Fruit fly (Drosophila melanogaster) whole organism, embryonic: Measurements from ENCODE around the gene CG7362.

ENCODE experiments used
- ATbp ChIP-seq: fragments of 200-800 bp; sonication (Bioruptor generic); optimal IDR thresholded peaks from 2 replicates; lab custom pipeline; 2017; ENCODE audit warnings: missing biosample characterization, mild to moderate bottlenecking, missing genetic modification characterization, missing genetic modification reagents
- Ada2b ChIP-seq: fragments of 200-800 bp; sonication (Bioruptor generic); IDR thresholded peaks from 2 replicates; pipeline ENCODE4 v1.3.6; 2022; ENCODE audit warnings: missing biosample characterization, missing genetic modification characterization
- Bgb ChIP-seq: fragments of 200-800 bp; sonication (Bioruptor generic); IDR thresholded peaks from 2 replicates; pipeline ENCODE4 v1.3.6; 2022; ENCODE audit warnings: missing biosample characterization, missing genetic modification characterization; ENCODE audit not compliant: partially characterized antibody
- Bteb2 ChIP-seq: fragments of 200-800 bp; sonication (Bioruptor generic); optimal IDR thresholded peaks from 2 replicates; lab custom pipeline; 2016; ENCODE audit warnings: missing biosample characterization, missing genetic modification characterization
- CG12942 ChIP-seq: fragments of 200-800 bp; sonication (Bioruptor generic); optimal IDR thresholded peaks from 3 replicates; lab custom pipeline; 2016; ENCODE audit warnings: missing biosample characterization, missing genetic modification characterization
- CG14710 ChIP-seq: fragments of 200-800 bp; sonication (Bioruptor generic); optimal IDR thresholded peaks from 3 replicates; lab custom pipeline; 2019; ENCODE audit warnings: missing biosample characterization, mild to moderate bottlenecking, missing genetic modification characterization, moderate library complexity
- CG15601 ChIP-seq: fragments of 200-800 bp; sonication (Bioruptor generic); optimal IDR thresholded peaks from 3 replicates; lab custom pipeline; 2019; ENCODE audit warnings: missing biosample characterization, mild to moderate bottlenecking, missing genetic modification characterization, moderate library complexity
- CG17568 ChIP-seq: fragments of 200-800 bp; sonication (Bioruptor generic); optimal IDR thresholded peaks from 2 replicates; lab custom pipeline; 2018; ENCODE audit warnings: missing biosample characterization, mild to moderate bottlenecking, missing genetic modification characterization, moderate library complexity
- CG2889 ChIP-seq: fragments of 200-800 bp; sonication (Bioruptor generic); IDR thresholded peaks from 3 replicates; pipeline ENCODE4 v1.3.6; 2022; ENCODE audit warnings: missing biosample characterization, missing genetic modification characterization
- CG3281 ChIP-seq: fragments of 200-800 bp; sonication (Bioruptor generic); optimal IDR thresholded peaks from 3 replicates; lab custom pipeline; 2017; ENCODE audit warnings: missing biosample characterization, mild to moderate bottlenecking, missing genetic modification characterization
- CG34224 ChIP-seq: fragments of 200-800 bp; sonication (Bioruptor generic); IDR thresholded peaks from 3 replicates; pipeline ENCODE4 v1.3.6; 2022; ENCODE audit warnings: missing biosample characterization, missing genetic modification characterization; ENCODE audit not compliant: partially characterized antibody
- CG34422 ChIP-seq: fragments of 200-800 bp; sonication (Bioruptor generic); IDR thresholded peaks from 3 replicates; pipeline ENCODE4 v1.3.6; 2022; ENCODE audit warnings: missing biosample characterization, missing genetic modification characterization
- CG4730 ChIP-seq: fragments of 200-800 bp; sonication (Bioruptor generic); IDR thresholded peaks from 2 replicates; pipeline ENCODE4 v1.3.6; 2022; ENCODE audit warnings: missing biosample characterization, missing genetic modification characterization
- CG6689 ChIP-seq: fragments of 200-800 bp; sonication (Bioruptor generic); IDR thresholded peaks from 2 replicates; pipeline ENCODE4 v1.3.6; 2022; ENCODE audit warnings: missing biosample characterization, missing genetic modification characterization
- CG8388 ChIP-seq: fragments of 200-800 bp; sonication (Bioruptor generic); optimal IDR thresholded peaks from 2 replicates; lab custom pipeline; 2019; ENCODE audit warnings: missing biosample characterization, mild to moderate bottlenecking, missing genetic modification characterization, moderate library complexity
- CG8944 ChIP-seq: fragments of 200-800 bp; sonication (Bioruptor generic); optimal IDR thresholded peaks from 3 replicates; lab custom pipeline; 2016; ENCODE audit warnings: missing biosample characterization, missing genetic modification characterization
- CHES-1-like ChIP-seq: fragments of 200-800 bp; sonication (Bioruptor generic); optimal IDR thresholded peaks from 2 replicates; lab custom pipeline; 2016; ENCODE audit warnings: missing biosample characterization, missing genetic modification characterization
- ERR ChIP-seq: fragments of 200-800 bp; sonication (Bioruptor generic); optimal IDR thresholded peaks from 2 replicates; lab custom pipeline; 2016; ENCODE audit warnings: missing biosample characterization, missing genetic modification characterization
- Gug ChIP-seq: fragments of 200-800 bp; sonication (Bioruptor generic); IDR thresholded peaks from 4 replicates; pipeline ENCODE4 v1.3.6; 2022; ENCODE audit warnings: missing biosample characterization, missing genetic modification characterization
- Hmx ChIP-seq: fragments of 200-800 bp; sonication (Bioruptor generic); optimal IDR thresholded peaks from 2 replicates; lab custom pipeline; 2016; ENCODE audit warnings: missing biosample characterization, missing genetic modification characterization
- Mes4 ChIP-seq: fragments of 200-800 bp; sonication (Bioruptor generic); optimal IDR thresholded peaks from 2 replicates; lab custom pipeline; 2016; ENCODE audit warnings: missing biosample characterization, missing genetic modification characterization
- NC2α ChIP-seq: fragments of 200-800 bp; sonication (Bioruptor generic); optimal IDR thresholded peaks from 2 replicates; lab custom pipeline; 2016; ENCODE audit warnings: missing biosample characterization, missing genetic modification characterization
- Neu2 ChIP-seq: fragments of 200-800 bp; sonication (Bioruptor generic); optimal IDR thresholded peaks from 3 replicates; lab custom pipeline; 2016; ENCODE audit warnings: missing biosample characterization, missing genetic modification characterization, borderline replicate concordance
- Opbp ChIP-seq: fragments of 200-800 bp; sonication (Bioruptor generic); IDR thresholded peaks from 3 replicates; pipeline ENCODE4 v1.3.6; 2022; ENCODE audit warnings: missing biosample characterization, missing genetic modification characterization; ENCODE audit not compliant: partially characterized antibody
- Ptx1 ChIP-seq: fragments of 200-800 bp; sonication (Bioruptor generic); IDR thresholded peaks from 2 replicates; pipeline ENCODE4 v1.3.6; 2022; ENCODE audit warnings: missing biosample characterization, missing genetic modification characterization
- Side ChIP-seq: fragments of 200-800 bp; sonication (Bioruptor generic); optimal IDR thresholded peaks from 2 replicates; lab custom pipeline; 2016; ENCODE audit warnings: missing biosample characterization, missing genetic modification characterization
- Sry-β ChIP-seq: fragments of 200-800 bp; sonication (Bioruptor generic); optimal IDR thresholded peaks from 2 replicates; lab custom pipeline; 2018; ENCODE audit warnings: missing biosample characterization, mild to moderate bottlenecking, missing genetic modification characterization, moderate library complexity
- Sry-δ ChIP-seq: fragments of 200-800 bp; sonication (Bioruptor generic); optimal IDR thresholded peaks from 2 replicates; lab custom pipeline; 2016; ENCODE audit warnings: missing biosample characterization, missing genetic modification characterization
- Ssrp ChIP-seq: fragments of 200-800 bp; sonication (Bioruptor generic); optimal IDR thresholded peaks from 2 replicates; lab custom pipeline; 2018; ENCODE audit warnings: missing biosample characterization, mild to moderate bottlenecking, missing genetic modification characterization, moderate library complexity
- Tbp ChIP-seq: fragments of >200 bp; optimal IDR thresholded peaks from 2 replicates; lab custom pipeline; 2018; ENCODE audit warnings: missing biosample characterization, missing genetic modification characterization
- az2 ChIP-seq: fragments of 200-800 bp; sonication (Bioruptor generic); optimal IDR thresholded peaks from 3 replicates; lab custom pipeline; 2016; ENCODE audit warnings: missing biosample characterization, missing genetic modification characterization
- bab2 ChIP-seq: fragments of 200-800 bp; sonication (Bioruptor generic); optimal IDR thresholded peaks from 2 replicates; lab custom pipeline; 2016; ENCODE audit warnings: missing biosample characterization, missing genetic modification characterization
- bcd ChIP-seq: fragments of 200-800 bp; sonication (Bioruptor generic); optimal IDR thresholded peaks from 2 replicates; lab custom pipeline; 2017; ENCODE audit warnings: missing biosample characterization, mild to moderate bottlenecking, missing genetic modification characterization
- emc ChIP-seq: fragments of 200-800 bp; sonication (Bioruptor generic); optimal IDR thresholded peaks from 2 replicates; lab custom pipeline; 2016; ENCODE audit warnings: missing biosample characterization, missing genetic modification characterization
- ewg ChIP-seq: fragments of 200-800 bp; sonication (Bioruptor generic); optimal IDR thresholded peaks from 3 replicates; lab custom pipeline; 2017; ENCODE audit warnings: mild to moderate bottlenecking, missing biosample characterization, missing genetic modification reagents, missing genetic modification characterization
- eyg ChIP-seq: fragments of 200-800 bp; sonication (Bioruptor generic); optimal IDR thresholded peaks from 3 replicates; lab custom pipeline; 2016; ENCODE audit warnings: missing biosample characterization, missing genetic modification characterization
- fd96Cb ChIP-seq: fragments of 200-800 bp; sonication (Bioruptor generic); optimal IDR thresholded peaks from 2 replicates; lab custom pipeline; 2018; ENCODE audit warnings: missing biosample characterization, mild to moderate bottlenecking, missing genetic modification characterization, moderate library complexity
- ftz-f1 ChIP-seq: fragments of 200-800 bp; sonication (Bioruptor generic); optimal IDR thresholded peaks from 2 replicates; lab custom pipeline; 2016; ENCODE audit warnings: missing biosample characterization, missing genetic modification characterization
- gfzf ChIP-seq: fragments of 200-800 bp; sonication (Bioruptor generic); optimal IDR thresholded peaks from 2 replicates; lab custom pipeline; 2016; ENCODE audit warnings: missing biosample characterization, mild to moderate bottlenecking, missing genetic modification characterization, moderate library complexity
- hbn ChIP-seq: fragments of 200-800 bp; sonication (Bioruptor generic); IDR thresholded peaks from 2 replicates; pipeline ENCODE4 v1.3.6; 2022; ENCODE audit warnings: missing biosample characterization, missing genetic modification characterization; ENCODE audit not compliant: partially characterized antibody
- ind ChIP-seq: fragments of 200-800 bp; sonication (Bioruptor generic); optimal IDR thresholded peaks from 3 replicates; lab custom pipeline; 2016; ENCODE audit warnings: missing biosample characterization, missing genetic modification characterization
- lbe ChIP-seq: fragments of 200-800 bp; sonication (Bioruptor generic); optimal IDR thresholded peaks from 2 replicates; lab custom pipeline; 2016; ENCODE audit warnings: missing biosample characterization, mild to moderate bottlenecking, missing genetic modification characterization
- org-1 ChIP-seq: fragments of 200-800 bp; sonication (Bioruptor generic); optimal IDR thresholded peaks from 2 replicates; lab custom pipeline; 2017; ENCODE audit warnings: missing biosample characterization, missing genetic modification characterization
- p53 ChIP-seq: fragments of 200-800 bp; sonication (Bioruptor generic); optimal IDR thresholded peaks from 2 replicates; lab custom pipeline; 2016; ENCODE audit warnings: missing biosample characterization, missing genetic modification characterization
- repo ChIP-seq: fragments of 200-800 bp; sonication (Bioruptor generic); optimal IDR thresholded peaks from 2 replicates; lab custom pipeline; 2016; ENCODE audit warnings: missing biosample characterization, missing genetic modification characterization
- sens-2 ChIP-seq: fragments of 200-800 bp; sonication (Bioruptor generic); IDR thresholded peaks from 2 replicates; pipeline ENCODE4 v1.3.6; 2022; ENCODE audit warnings: missing biosample characterization, missing genetic modification characterization
- ssp ChIP-seq: fragments of 200-800 bp; sonication (Bioruptor generic); IDR thresholded peaks from 2 replicates; pipeline ENCODE4 v1.3.6; 2022; ENCODE audit warnings: missing biosample characterization, missing genetic modification characterization
- tio ChIP-seq: fragments of 200-800 bp; sonication (Bioruptor generic); optimal IDR thresholded peaks from 2 replicates; lab custom pipeline; 2017; ENCODE audit warnings: missing biosample characterization, missing genetic modification characterization, inconsistent platforms
- toy ChIP-seq: fragments of 200-800 bp; sonication (Bioruptor generic); IDR thresholded peaks from 2 replicates; pipeline ENCODE4 v1.3.6; 2022; ENCODE audit warnings: missing biosample characterization, missing genetic modification characterization
- tx ChIP-seq: fragments of 200-800 bp; sonication (Bioruptor generic); optimal IDR thresholded peaks from 2 replicates; lab custom pipeline; 2016; ENCODE audit warnings: missing biosample characterization, missing genetic modification characterization
- unc-4 ChIP-seq: fragments of 200-800 bp; sonication (Bioruptor generic); IDR thresholded peaks from 2 replicates; pipeline ENCODE4 v1.3.6; 2022; ENCODE audit warnings: missing biosample characterization, missing genetic modification characterization; ENCODE audit not compliant: partially characterized antibody
- vvl ChIP-seq: fragments of 200-800 bp; sonication (Bioruptor generic); IDR thresholded peaks from 2 replicates; pipeline ENCODE4 v1.3.6; 2022; ENCODE audit warnings: missing biosample characterization, missing genetic modification characterization

Gene CG7362

DNA sequence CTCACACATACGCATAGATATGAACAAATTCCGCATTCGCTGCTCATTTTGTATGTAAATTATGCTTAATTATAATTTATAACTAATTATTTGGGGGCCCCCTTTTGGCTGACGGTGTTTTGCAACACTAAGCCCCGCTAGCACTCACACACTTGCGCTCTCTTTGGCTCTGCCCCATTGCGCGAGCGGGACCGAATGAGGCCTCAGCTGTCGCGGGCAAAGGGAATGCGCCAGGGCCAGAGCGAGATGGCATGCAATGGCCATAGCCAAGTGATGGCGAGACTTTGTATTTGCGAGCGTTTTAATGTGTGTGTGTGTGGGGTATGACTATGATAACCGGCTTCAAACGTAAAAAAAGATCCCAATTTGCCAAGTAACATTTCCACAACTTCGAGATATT, 15.2 kb downstream of the CG7362 start (continued):
- TF ChIP-seq az2 (GFP tag; lab: Kevin White, UChicago) (no peak), Bteb2 (GFP tag; lab: Kevin White, UChicago) (no peak), eyg (GFP tag; lab: Kevin White, UChicago) (no peak), lbe (peak; percentile 46), bab2 (no peak), repo (GFP tag; lab: Kevin White, UChicago) (no peak), Sry-δ (GFP tag; lab: Kevin White, UChicago) (no peak), tio (no peak), bcd (GFP tag; lab: Kevin White, UChicago) (no peak), NC2α (GFP tag; lab: Kevin White, UChicago) (no peak), CG8388 (GFP tag; lab: Kevin White, UChicago) (no peak), Opbp (GFP tag; lab: Robert Waterston, UW) (no peak; the same call in 2 of the 3 replicates), Mes4 (GFP tag; lab: Kevin White, UChicago) (no peak), Hmx (GFP tag; lab: Kevin White, UChicago) (no peak), CG3281 (peak; percentile 8), ind (GFP tag; lab: Kevin White, UChicago) (no peak), unc-4 (GFP tag; lab: Robert Waterston, UW) (peak; percentile 28; the same call in 1 of the 2 replicates), Gug (no peak), ERR (no peak), fd96Cb (tag; lab: Kevin White, UChicago) (no peak), hbn (GFP tag; lab: Robert Waterston, UW) (peak; percentile 20; the same call in 1 of the 2 replicates), Ssrp (no peak), CG4730 (GFP tag; lab: Robert Waterston, UW) (no peak), Ada2b (GFP tag; lab: Robert Waterston, UW) (0 out of 2 replicates have a peak, but pooled peaks have one; percentile 37), p53 (GFP tag; lab: Kevin White, UChicago) (no peak), org-1 (GFP tag; lab: Kevin White, UChicago) (no peak), Bgb (GFP tag; lab: Robert Waterston, UW) (peak; percentile 32; the same call in 1 of the 2 replicates), CG34224 (no peak), Neu2 (no peak), CG12942 (GFP tag; lab: Kevin White, UChicago) (no peak), vvl (GFP tag; lab: Robert Waterston, UW) (peak; percentile 93), CG17568 (GFP tag; lab: Kevin White, UChicago) (no peak), Tbp (GFP tag; lab: Kevin White, UChicago) (no peak), CG14710 (tag; lab: Kevin White, UChicago) (no peak), CG34422 (GFP tag; lab: Robert Waterston, UW) (peak; percentile 53; the same call in 1 of the 3 replicates), emc (GFP tag; lab: Kevin White, UChicago) (no peak), Ptx1 (GFP tag; lab: Robert Waterston, UW) (peak; percentile 17; the same call in 1 of the 2 replicates), CHES-1-like (GFP tag; lab: Kevin White, UChicago) (no peak), CG2889 (no peak), sens-2 (no peak), toy (GFP tag; lab: Robert Waterston, UW) (no peak), ftz-f1 (GFP tag; lab: Kevin White, UChicago) (peak; percentile 95), Side (GFP tag; lab: Kevin White, UChicago) (peak; percentile 37), ssp (GFP tag; lab: Robert Waterston, UW) (no peak), CG15601 (peak; percentile 1), tx (GFP tag; lab: Kevin White, UChicago) (no peak), Sry-β (no peak), gfzf (GFP tag; lab: Kevin White, UChicago) (no peak), ATbp (GFP tag; lab: Kevin White, UChicago) (no peak), CG6689 (GFP tag; lab: Robert Waterston, UW) (peak; percentile 29; the same call in 1 of the 2 replicates), ewg (peak; percentile 74), CG8944 (GFP tag; lab: Kevin White, UChicago) (no peak)
